Worm (Caenorhabditis elegans) whole organism, dauer: Measurements from ENCODE around the gene C18E9.7.

Source experiments
- unc-62 ChIP-seq: sonication (generic microtip); optimal IDR thresholded peaks from 2 replicates; lab custom pipeline; 2017; ENCODE audit warnings: missing biosample characterization, missing genetic modification reagents, missing genetic modification characterization

C18E9.7 gene

ce11 chrII:9001743-9002222, 19.2 kb upstream of the C18E9.7 start, which contains the start of gene F44G4.6:
Gene F44G4.6 (minus strand): TSS chrII:9001793.
- TF ChIP-seq unc-62 = no peak

DNA sequence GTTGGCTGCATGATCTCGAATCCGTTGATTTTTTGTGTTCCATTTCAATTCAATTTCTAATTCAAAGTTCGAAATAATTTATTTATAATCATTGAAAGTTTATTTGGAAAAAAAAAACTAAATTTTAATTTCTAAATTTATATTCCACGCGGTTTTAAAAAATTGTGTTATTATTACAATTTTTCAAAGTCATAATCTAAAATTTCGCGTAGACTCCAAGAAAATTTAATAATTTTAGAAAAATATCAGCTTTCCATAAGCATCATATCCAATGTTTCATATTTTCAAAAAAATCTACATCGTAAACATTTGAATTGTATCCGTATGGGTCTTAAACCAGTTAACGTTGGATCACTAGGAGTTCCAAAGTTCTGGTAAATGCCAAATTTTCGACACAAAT, 17.7 kb upstream of the C18E9.7 start, which contains the start of gene F44G4.5:
Gene F44G4.5, minus strand, starts transcription at position 101 of the 400 bp plus-strand sequence.
- TF ChIP-seq unc-62 = no peak

DNA sequence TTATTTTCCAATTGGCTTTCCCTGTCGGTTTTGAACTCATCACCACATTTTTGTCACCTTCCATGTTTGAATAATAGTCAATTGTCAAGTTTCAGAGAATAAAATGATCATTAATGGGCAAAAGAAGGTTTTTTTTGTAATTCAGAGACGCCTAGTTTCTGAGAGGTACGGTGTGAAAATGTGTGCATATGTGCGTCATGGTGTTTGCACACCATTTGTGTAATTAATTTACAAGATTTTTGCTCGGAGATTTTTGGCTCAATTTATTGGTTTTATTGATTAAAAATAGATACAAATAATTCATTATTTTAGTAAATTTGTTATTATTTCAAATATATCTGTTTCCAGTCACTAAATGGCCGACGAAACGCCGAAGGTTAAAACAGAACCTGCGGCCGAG, 14.9 kb upstream of the C18E9.7 start, which contains the start of the genes F44G4.3 and tdp-1:
Gene F44G4.3, minus strand, starts transcription at position 184 of the 400 bp plus-strand sequence.
Gene tdp-1, plus strand, starts transcription at position 347 of the 400 bp plus-strand sequence.
- TF ChIP-seq unc-62 = no peak

DNA sequence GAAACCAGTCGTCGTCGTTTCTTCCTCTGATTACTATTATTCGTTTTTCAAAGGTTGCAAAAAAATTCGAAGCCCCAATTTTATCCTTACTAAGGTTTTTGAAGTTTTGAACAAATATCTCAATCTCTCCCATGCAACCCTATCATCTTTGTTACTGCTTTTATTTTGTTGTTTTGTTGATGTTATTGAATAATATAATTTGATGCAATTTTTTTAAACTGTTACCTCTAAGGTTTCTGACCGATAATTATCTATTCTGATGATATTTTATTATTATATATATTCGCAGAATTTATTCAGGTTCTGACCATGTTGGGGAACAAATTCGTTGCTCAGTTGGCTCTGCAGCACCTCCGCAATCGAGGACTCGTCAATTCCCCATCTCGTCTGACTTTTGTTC, 13.5 kb upstream of the C18E9.7 start, which contains the start of gene ndub-2:
Gene ndub-2, plus strand, starts transcription at position 301 of the 400 bp plus-strand sequence.
- no peak for TF ChIP-seq unc-62

DNA sequence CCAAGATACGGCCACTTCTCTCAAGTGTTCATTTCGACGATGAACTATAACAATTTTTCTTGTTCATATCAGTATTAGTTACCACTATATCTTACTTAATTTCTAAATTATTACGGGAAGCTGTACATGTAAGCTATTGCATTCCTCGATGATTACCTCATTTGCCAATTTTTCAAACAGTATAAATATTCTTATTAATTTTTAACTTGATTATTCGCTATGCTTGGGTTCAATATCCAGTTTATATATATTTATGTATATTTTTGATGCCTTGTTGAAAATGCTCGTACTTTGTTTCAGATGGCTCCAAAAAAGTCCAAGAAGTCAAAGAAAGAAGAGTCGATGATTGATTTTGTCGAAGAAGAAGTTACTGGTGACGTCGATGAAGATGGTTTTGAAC, 11.8 kb upstream of the C18E9.7 start, which contains the start of gene F44G4.1:
Gene F44G4.1, plus strand, starts transcription at position 301 of the 400 bp plus-strand sequence.
- TF ChIP-seq unc-62 = no peak

DNA sequence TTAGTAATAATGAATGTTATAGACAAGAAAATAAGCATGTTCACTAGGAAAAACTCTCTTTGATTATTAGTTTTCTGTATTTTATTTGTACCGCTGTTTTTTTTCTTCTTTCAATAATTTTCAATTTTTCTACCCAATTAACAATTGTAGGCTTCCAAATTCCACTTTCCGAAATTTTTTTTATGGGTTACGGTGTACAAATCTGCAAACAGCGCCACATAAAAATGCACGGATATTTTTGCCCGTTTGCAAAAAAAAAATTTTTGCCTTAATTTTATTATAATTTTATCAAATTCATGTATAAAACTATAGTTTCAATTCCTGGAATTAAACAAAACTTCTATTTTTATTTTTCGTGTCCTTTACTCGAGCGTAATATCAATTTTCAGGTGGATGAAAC, 10.2 kb upstream of the C18E9.7 start, which contains the start of gene ooc-5:
Gene ooc-5, plus strand, starts transcription at position 381 of the 400 bp plus-strand sequence.
- no peak for TF ChIP-seq unc-62

DNA sequence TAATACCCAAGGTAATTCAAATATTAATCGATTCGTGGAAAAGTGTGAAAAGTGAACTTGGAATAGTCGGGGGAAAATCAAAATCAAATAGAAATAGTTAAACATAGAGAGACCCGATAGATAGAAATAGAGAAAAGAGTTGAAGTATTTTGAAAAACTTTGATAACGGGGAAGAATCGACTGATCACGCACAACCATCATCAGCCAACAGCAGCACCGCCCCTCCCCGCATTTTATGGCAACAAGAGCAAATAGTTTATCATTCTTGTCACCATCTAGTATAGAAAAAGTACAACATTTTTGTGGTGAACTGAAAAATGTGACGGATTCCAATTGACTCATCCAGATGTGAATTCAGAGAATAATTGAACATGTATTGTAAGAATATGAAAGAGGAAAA, 9.0 kb upstream of the C18E9.7 start:
- no peak for TF ChIP-seq unc-62

DNA sequence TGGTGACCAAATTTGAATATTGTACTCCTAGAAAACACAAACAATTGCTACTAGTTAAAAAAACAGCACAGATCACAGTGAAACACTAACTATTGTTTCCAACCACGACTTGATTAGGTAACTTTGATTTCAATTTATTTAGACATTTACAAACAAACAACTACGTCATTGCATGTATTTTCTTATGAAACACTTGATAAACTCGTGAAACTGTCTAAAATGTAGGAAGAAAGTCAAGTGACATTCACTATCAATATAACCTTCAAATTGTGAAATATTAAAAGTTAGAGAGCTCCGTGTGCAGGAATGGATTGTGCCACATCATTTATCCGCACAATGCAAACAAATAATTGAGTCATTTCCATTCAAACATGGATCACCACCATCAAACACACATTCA, 7.7 kb upstream of the C18E9.7 start:
- TF ChIP-seq unc-62 = no peak

- TF ChIP-seq unc-62 = no peak
Observed at ce11 chrII:8989444-8989843, 6.9 kb upstream of the C18E9.7 start, which contains the start of gene C18E9.9. Gene C18E9.9 (minus strand): TSS chrII:8989544.

- TF ChIP-seq unc-62 = no peak
Observed at ce11 chrII:8987962-8988361, 5.4 kb upstream of the C18E9.7 start, which contains the start of gene C18E9.8. Gene C18E9.8 (minus strand): TSS chrII:8988062.

ce11 chrII:8973516-8974043, 9.0 kb downstream of the C18E9.7 start, which contains the start of gene tomm-40:
Gene tomm-40 (minus strand): TSS chrII:8973566.
- no peak for TF ChIP-seq unc-62

DNA sequence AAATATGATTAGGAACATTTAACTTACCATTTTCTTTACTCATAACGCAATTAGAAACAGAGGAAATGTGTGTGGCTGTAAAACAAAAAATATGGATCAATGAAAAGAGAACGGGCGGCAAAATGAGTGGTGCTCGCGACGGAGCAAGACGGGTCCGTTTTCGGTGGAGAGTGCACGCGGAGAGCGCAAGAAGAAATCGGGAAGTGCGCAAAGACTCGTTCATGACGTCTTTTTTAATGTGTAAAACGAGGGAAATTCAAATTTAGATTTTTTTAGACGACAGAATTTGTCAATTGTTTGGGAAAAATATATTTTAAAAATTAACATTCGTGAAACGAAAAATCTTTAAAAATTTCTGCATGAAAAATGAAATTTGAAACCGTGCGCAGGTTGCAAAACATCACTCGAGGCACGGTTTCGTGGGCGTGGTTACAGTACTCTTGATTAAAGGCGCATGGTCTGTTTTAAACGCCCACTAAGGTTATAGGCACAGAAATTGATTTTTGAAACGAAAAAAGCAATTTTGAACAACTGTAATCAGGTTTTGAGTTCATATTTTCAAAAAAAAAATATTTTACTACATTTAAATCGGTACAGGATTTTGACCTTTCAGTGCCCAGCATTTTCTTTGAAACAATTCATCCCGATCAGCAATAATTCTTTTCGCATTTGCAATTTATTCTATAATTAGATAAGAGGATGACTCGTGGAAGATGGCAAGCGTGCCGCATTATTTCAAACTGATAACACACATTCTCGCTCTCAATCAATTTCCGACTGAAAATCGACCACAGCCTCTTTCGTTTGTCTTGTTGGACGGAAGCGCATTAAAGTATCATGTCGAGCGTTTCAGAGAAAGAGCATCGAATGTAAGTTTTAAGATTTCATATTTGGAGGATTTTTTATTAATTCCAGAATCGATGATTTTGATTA, 13.1 kb downstream of the C18E9.7 start, which contains the start of the genes szy-20 and C18E9.5:
Gene szy-20, minus strand, starts transcription at position 83 of the 933 bp plus-strand sequence.
Gene C18E9.5, plus strand, starts transcription at position 730 of the 933 bp plus-strand sequence.
- no peak for TF ChIP-seq unc-62

ce11 chrII:8964835-8965234, 17.7 kb downstream of the C18E9.7 start, which contains the start of the genes ndub-3 and C18E9.2:
Gene ndub-3 (minus strand): TSS chrII:8964890.
Gene C18E9.2 (plus strand): TSS chrII:8965006.
- no peak for TF ChIP-seq unc-62

DNA sequence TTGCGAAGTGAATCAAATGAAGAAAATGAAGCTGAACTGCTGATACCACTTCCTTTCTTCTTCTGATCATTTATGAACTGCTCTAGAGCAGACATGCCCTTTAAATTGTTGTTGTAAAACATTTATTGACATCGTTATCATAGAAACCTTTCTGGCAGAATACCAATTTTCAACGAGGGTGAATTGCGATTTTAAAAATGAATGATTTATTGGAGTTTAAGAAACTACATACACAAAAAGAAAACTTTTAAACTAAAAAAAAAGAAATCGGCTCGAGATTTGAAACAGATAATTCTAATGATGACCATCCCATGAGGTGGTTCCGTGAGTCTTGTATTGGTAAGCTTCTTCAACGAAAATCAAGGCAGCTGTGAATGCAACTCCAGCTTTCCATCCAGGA, 18.5 kb downstream of the C18E9.7 start, which contains the start of gene sftd-3:
Gene sftd-3, minus strand, starts transcription at position 101 of the 400 bp plus-strand sequence.
- TF ChIP-seq unc-62 = no peak

DNA sequence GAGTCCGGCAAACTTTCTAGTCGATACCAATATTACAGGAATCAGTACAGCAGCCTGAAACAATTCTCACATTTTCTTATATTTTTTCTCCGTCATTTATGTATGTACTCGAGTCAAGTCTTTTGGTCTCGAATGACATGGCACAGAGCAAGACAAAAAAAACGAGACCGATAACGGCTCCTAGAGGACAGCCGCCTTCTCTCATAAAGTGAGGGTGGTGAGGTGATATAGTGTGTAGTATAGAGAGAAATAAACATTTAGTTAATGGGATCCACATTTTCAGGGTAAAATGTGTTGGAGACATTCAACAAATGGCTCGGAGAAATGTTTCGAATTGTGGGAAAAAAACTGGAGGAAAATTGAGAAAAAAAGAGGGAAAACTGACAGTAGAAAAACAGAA, 20.4 kb downstream of the C18E9.7 start:
- TF ChIP-seq unc-62 = no peak

DNA sequence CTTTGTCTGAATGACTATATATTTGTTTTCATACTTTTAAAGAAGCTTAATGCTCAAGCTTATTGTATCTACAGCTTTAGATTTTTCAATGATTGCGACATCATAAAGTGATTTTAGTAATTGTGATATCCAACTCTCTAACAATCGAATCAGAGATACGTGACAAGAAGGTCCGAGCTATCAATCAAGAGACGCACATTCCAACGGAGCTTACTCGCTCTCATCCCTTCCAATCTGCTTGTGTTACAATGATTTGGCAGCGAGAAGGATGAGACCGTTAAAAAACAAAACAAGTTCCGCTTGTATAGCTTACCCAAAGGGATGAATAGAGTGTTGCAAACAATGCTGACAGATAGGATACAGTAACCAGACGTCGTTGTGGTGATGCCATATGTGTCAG, 21.1 kb downstream of the C18E9.7 start:
- no peak for TF ChIP-seq unc-62

- no peak for TF ChIP-seq unc-62
Observed at ce11 chrII:8960414-8960813, 22.2 kb downstream of the C18E9.7 start, which contains the start of gene cal-2. Gene cal-2 (plus strand): TSS chrII:8960714.
